Fruit fly (Drosophila melanogaster) whole organism, embryonic: ENCODE data around the gene CG34309.

Source experiments
- CG10431 ChIP-seq: fragments of 200-800 bp; sonication (Bioruptor generic); optimal IDR thresholded peaks from 3 replicates; lab custom pipeline; 2018; ENCODE audit warnings: missing biosample characterization, mild to moderate bottlenecking, missing genetic modification characterization
- CG12219 ChIP-seq: fragments of 200-800 bp; sonication (Bioruptor generic); optimal IDR thresholded peaks from 3 replicates; lab custom pipeline; 2018; ENCODE audit warnings: missing biosample characterization, mild to moderate bottlenecking, missing genetic modification characterization
- CG14014 ChIP-seq: fragments of 200-800 bp; sonication (Bioruptor generic); IDR thresholded peaks from 2 replicates; pipeline ENCODE4 v1.3.6; 2022; ENCODE audit warnings: missing biosample characterization, missing genetic modification characterization
- CoRest ChIP-seq: fragments of 200-800 bp; sonication (Bioruptor generic); optimal IDR thresholded peaks from 3 replicates; lab custom pipeline; 2018; ENCODE audit warnings: missing biosample characterization, mild to moderate bottlenecking, missing genetic modification characterization, moderate library complexity
- wek ChIP-seq: fragments of 200-800 bp; sonication (Bioruptor generic); optimal IDR thresholded peaks from 3 replicates; lab custom pipeline; 2018; ENCODE audit warnings: missing biosample characterization, mild to moderate bottlenecking, missing genetic modification characterization, moderate library complexity

- TF ChIP-seq CoRest (tag; lab: Kevin White, UChicago) (no peak), CG10431 (GFP tag; lab: Kevin White, UChicago) (no peak), CG14014 (GFP tag; lab: Robert Waterston, UW) (no peak), wek (GFP tag; lab: Kevin White, UChicago) (no peak), CG12219 (GFP tag; lab: Kevin White, UChicago) (no peak)
Measured at dm6 chr3R:13333031-13333430, 39.4 kb upstream of the CG34309 start.
